Fruit fly (Drosophila melanogaster): Measurements from ENCODE around the gene lsn.
A peak's percentile ranks its signal among the peaks of the same experiment; 100 is the strongest.

lsn gene

DNA sequence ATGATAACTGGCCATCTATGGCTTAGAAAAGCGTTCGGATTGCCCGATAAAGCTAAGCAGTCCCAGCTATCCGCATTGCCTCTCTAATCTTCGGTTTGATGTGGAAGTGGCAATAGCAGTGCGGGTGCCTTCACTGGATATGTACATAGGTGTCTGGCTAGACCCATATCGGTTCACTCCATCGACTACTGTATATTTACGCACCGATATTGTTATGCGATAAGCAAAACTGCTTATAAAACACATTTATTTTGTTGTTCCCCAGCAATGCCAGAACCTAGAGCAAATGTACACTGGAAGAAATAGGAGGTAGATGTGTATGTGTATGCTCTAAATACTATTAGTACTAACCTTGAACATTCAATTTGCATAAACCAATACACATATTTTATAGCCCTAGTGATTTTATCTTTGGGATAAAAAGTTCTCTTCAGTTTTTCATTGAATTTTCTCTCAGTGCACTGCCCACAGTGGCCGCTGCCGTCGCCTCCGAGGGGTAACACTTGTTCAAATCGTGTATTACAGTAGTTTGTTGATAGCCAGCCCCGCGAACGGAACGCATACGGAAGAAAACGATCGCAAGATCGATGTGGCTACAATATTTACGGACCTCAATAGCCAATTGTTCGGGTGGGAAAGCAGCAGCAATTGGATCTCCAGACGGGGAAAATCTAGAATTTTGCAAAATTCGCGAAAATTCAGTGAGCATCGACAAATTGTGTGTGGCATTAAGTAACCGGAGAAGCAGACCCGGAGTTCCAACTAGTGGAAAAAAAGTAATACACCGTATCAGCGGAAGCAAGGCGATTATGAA, 5.4 kb downstream of the lsn start, which contains the start of gene CG31431 (continued):
- TF ChIP-seq CG11093 (GFP tag; IDR thresholded peaks at IDR 0.05): peak; percentile 94
- no peak for TF ChIP-seq prd (optimal IDR thresholded peaks at IDR 0.05)
- peak; percentile 98 for TF ChIP-seq prd (GFP tag; IDR thresholded peaks at IDR 0.05)
- TF ChIP-seq CG17568 (GFP tag; optimal IDR thresholded peaks at IDR 0.05): peak; percentile 92
- TF ChIP-seq CG1792 (GFP tag; optimal IDR thresholded peaks at IDR 0.05): peak; percentile 97
- peak; percentile 69 for TF ChIP-seq CG10431 (GFP tag; optimal IDR thresholded peaks at IDR 0.05)
- peak; percentile 92 for TF ChIP-seq Hmx (GFP tag; optimal IDR thresholded peaks at IDR 0.05)
- TF ChIP-seq hth (optimal IDR thresholded peaks at IDR 0.05): no peak
- peak; percentile 73 for TF ChIP-seq nom (GFP tag; optimal IDR thresholded peaks at IDR 0.05)
- peak; percentile 94 for TF ChIP-seq luna (GFP tag; optimal IDR thresholded peaks at IDR 0.05)
- peak; percentile 97 for TF ChIP-seq HLH3B (GFP tag; IDR thresholded peaks at IDR 0.05)
- peak in 1 of 3 experiments; percentile 91 for TF ChIP-seq lola (GFP tag; optimal IDR thresholded peaks at IDR 0.05)
- TF ChIP-seq Optix (GFP tag; IDR thresholded peaks at IDR 0.05): peak; percentile 94
- TF ChIP-seq CG10654 (GFP tag; optimal IDR thresholded peaks at IDR 0.05): peak; percentile 97
- peak; percentile 83 for TF ChIP-seq YL-1 (GFP tag; optimal IDR thresholded peaks at IDR 0.05)
- no peak for TF ChIP-seq lov (optimal IDR thresholded peaks at IDR 0.05)
- TF ChIP-seq lov (GFP tag; IDR thresholded peaks at IDR 0.05): peak; percentile 95
- TF ChIP-seq CG6689 (GFP tag; IDR thresholded peaks at IDR 0.05): peak; percentile 97
- TF ChIP-seq zen (tag; optimal IDR thresholded peaks at IDR 0.05): peak; percentile 97
- TF ChIP-seq corto (GFP tag; optimal IDR thresholded peaks at IDR 0.05): peak; percentile 66
- peak; percentile 89 for TF ChIP-seq CG6254 (GFP tag; optimal IDR thresholded peaks at IDR 0.05)
- peak; percentile 93 for TF ChIP-seq twi (tag; optimal IDR thresholded peaks at IDR 0.05)
- peak; percentile 94 for TF ChIP-seq D19A (tag; optimal IDR thresholded peaks at IDR 0.05)
- TF ChIP-seq Hey (tag; optimal IDR thresholded peaks at IDR 0.05): peak; percentile 89
- TF ChIP-seq repo (GFP tag; optimal IDR thresholded peaks at IDR 0.05): peak; percentile 97
- TF ChIP-seq Bteb2 (GFP tag; optimal IDR thresholded peaks at IDR 0.05): peak; percentile 96
- peak; percentile 88 for TF ChIP-seq CG11696 (GFP tag; IDR thresholded peaks at IDR 0.05)
- TF ChIP-seq onecut (GFP tag; IDR thresholded peaks at IDR 0.05): peak; percentile 93
- peak; percentile 96 for TF ChIP-seq CG16779 (GFP tag; IDR thresholded peaks at IDR 0.05)
- TF ChIP-seq CG8281 (tag; optimal IDR thresholded peaks at IDR 0.05): peak; percentile 84
- no peak for TF ChIP-seq CG42726 (GFP tag; IDR thresholded peaks at IDR 0.05; ENCODE audit: partially characterized antibody)
- TF ChIP-seq HLH54F (GFP tag; optimal IDR thresholded peaks at IDR 0.05): peak; percentile 97
- TF ChIP-seq CG2116 (GFP tag; optimal IDR thresholded peaks at IDR 0.05): peak; percentile 75
- peak; percentile 55 for TF ChIP-seq bigmax (GFP tag; optimal IDR thresholded peaks at IDR 0.05)
- TF ChIP-seq Rfx (GFP tag; IDR thresholded peaks at IDR 0.05): peak; percentile 99
- TF ChIP-seq CG9215 (GFP tag; IDR thresholded peaks at IDR 0.05): peak; percentile 96
- TF ChIP-seq ken (GFP tag; IDR thresholded peaks at IDR 0.05): peak; percentile 95
- TF ChIP-seq pfk (GFP tag; optimal IDR thresholded peaks at IDR 0.05): peak; percentile 45
- peak; percentile 93 for TF ChIP-seq Sox100B (GFP tag; optimal IDR thresholded peaks at IDR 0.05)
- TF ChIP-seq CG7987 (GFP tag; optimal IDR thresholded peaks at IDR 0.05): peak; percentile 94
- TF ChIP-seq CG5180 (GFP tag; optimal IDR thresholded peaks at IDR 0.05): peak; percentile 89
- peak; percentile 96 for TF ChIP-seq CG4424 (GFP tag; optimal IDR thresholded peaks at IDR 0.05)
- peak; percentile 99 for TF ChIP-seq lab (GFP tag; optimal IDR thresholded peaks at IDR 0.05)
- TF ChIP-seq CG17802 (tag; optimal IDR thresholded peaks at IDR 0.05): peak; percentile 79
- peak; percentile 82 for TF ChIP-seq Nf-YB (GFP tag; optimal IDR thresholded peaks at IDR 0.05)
- TF ChIP-seq Pdp1 (GFP tag; optimal IDR thresholded peaks at IDR 0.05): peak; percentile 98
- peak; percentile 98 for TF ChIP-seq gro (GFP tag; optimal IDR thresholded peaks at IDR 0.05)
- TF ChIP-seq al (GFP tag; IDR thresholded peaks at IDR 0.05): peak; percentile 96
- peak; percentile 90 for TF ChIP-seq CG15601 (tag; optimal IDR thresholded peaks at IDR 0.05)
